Fruit fly (Drosophila melanogaster) whole organism, pupa: Measurements from ENCODE around the gene beta-Spec.

ENCODE experiments used
- CG10348 ChIP-seq: fragments of 200-800 bp; sonication (Bioruptor generic); IDR thresholded peaks from 2 replicates; pipeline ENCODE4 v1.3.6; 2022; ENCODE audit warnings: missing biosample characterization, missing genetic modification characterization
- CG12605 ChIP-seq: fragments of 200-800 bp; sonication (Bioruptor generic); IDR thresholded peaks from 2 replicates; pipeline ENCODE4 v1.3.6; 2022; ENCODE audit warnings: missing biosample characterization, missing genetic modification characterization
- CG15710 ChIP-seq: fragments of 200-800 bp; sonication (Bioruptor generic); optimal IDR thresholded peaks from 2 replicates; lab custom pipeline; 2018; ENCODE audit warnings: missing biosample characterization, mild to moderate bottlenecking, missing genetic modification characterization, moderate library complexity
- CG17806 ChIP-seq: fragments of 200-800 bp; sonication (Bioruptor generic); optimal IDR thresholded peaks from 2 replicates; lab custom pipeline; 2018; ENCODE audit warnings: missing biosample characterization, mild to moderate bottlenecking, missing genetic modification characterization, moderate library complexity
- CG4496 ChIP-seq: fragments of 200-800 bp; sonication (Bioruptor generic); IDR thresholded peaks from 3 replicates; pipeline ENCODE4 v1.3.6; 2022; ENCODE audit warnings: missing biosample characterization, missing genetic modification characterization
- Ets98B ChIP-seq: fragments of 200-800 bp; sonication (Bioruptor generic); IDR thresholded peaks from 2 replicates; pipeline ENCODE4 v1.3.6; 2022; ENCODE audit warnings: missing biosample characterization, missing genetic modification characterization
- Pif1A ChIP-seq: fragments of 200-800 bp; sonication (Bioruptor generic); optimal IDR thresholded peaks from 3 replicates; lab custom pipeline; 2016; ENCODE audit warnings: missing biosample characterization, missing genetic modification characterization
- fd96Ca ChIP-seq: fragments of 200-800 bp; sonication (Bioruptor generic); IDR thresholded peaks from 3 replicates; pipeline ENCODE4 v1.3.6; 2022; ENCODE audit warnings: missing biosample characterization, missing genetic modification characterization
- gl ChIP-seq: fragments of 200-800 bp; sonication (Bioruptor generic); optimal IDR thresholded peaks from 2 replicates; lab custom pipeline; 2018; ENCODE audit warnings: missing biosample characterization, mild to moderate bottlenecking, missing genetic modification characterization
- rn ChIP-seq: fragments of 200-800 bp; sonication (Bioruptor generic); IDR thresholded peaks from 2 replicates; pipeline ENCODE4 v1.3.6; 2022; ENCODE audit warnings: missing biosample characterization, missing genetic modification characterization

- TF ChIP-seq CG12605 (no peak), CG4496 (GFP tag; lab: Robert Waterston, UW) (peak; percentile 54), Ets98B (GFP tag; lab: Robert Waterston, UW) (peak; percentile 20), gl (tag; lab: Kevin White, UChicago) (no peak), CG10348 (GFP tag; lab: Robert Waterston, UW) (no peak), Pif1A (GFP tag; lab: Kevin White, UChicago) (no peak), fd96Ca (GFP tag; lab: Robert Waterston, UW) (peak; percentile 64; the same call in 2 of the 3 replicates), CG15710 (tag; lab: Kevin White, UChicago) (peak; percentile 11), rn (GFP tag; lab: Robert Waterston, UW) (no peak), CG17806 (peak; percentile 10)
Measured at dm6 chrX:17694873-17695446, 37.8 kb downstream of the beta-Spec start.
